Worm (Caenorhabditis elegans): ENCODE results near the gene unc-8.

The unc-8 gene

ce11 chrIV:7205969-7206368 lies 9.0 kb downstream of the unc-8 start, which contains the start of gene kcc-1:
Gene kcc-1 (plus strand): TSS chrIV:7206269.
- TF ChIP-seq Y79H2A.3 (GFP tag; conservative IDR thresholded peaks at IDR 0.05), result no peak
- TF ChIP-seq ztf-28 (GFP tag; IDR thresholded peaks at IDR 0.05), result no peak
- no peak for TF ChIP-seq Y53G8AR.9 (GFP tag; conservative IDR thresholded peaks at IDR 0.05)
- no peak for TF ChIP-seq zfh-2 (GFP tag; conservative IDR thresholded peaks at IDR 0.05)
- no peak for TF ChIP-seq akir-1 (GFP tag; optimal IDR thresholded peaks at IDR 0.05)

- no peak for TF ChIP-seq let-607 (tag; optimal IDR thresholded peaks at IDR 0.05)
- no peak for TF ChIP-seq F33H1.4 (GFP tag; IDR thresholded peaks at IDR 0.05)
- TF ChIP-seq sea-2 (GFP tag; IDR thresholded peaks at IDR 0.05), result no peak
Measured at ce11 chrIV:7208961-7209360, 12.0 kb downstream of the unc-8 start.

ce11 chrIV:7211313-7211712 lies 14.4 kb downstream of the unc-8 start:
- no peak for TF ChIP-seq F55B11.4 (tag; optimal IDR thresholded peaks at IDR 0.05; ENCODE audit: borderline replicate concordance, insufficient read depth)
- TF ChIP-seq hmg-1.2 (GFP tag; IDR thresholded peaks at IDR 0.05), result peak; percentile 38; the same call in 1 of the 2 replicates
- TF ChIP-seq hmg-20 (GFP tag; IDR thresholded peaks at IDR 0.05), result no peak
- peak; percentile 90 for TF ChIP-seq madf-6 (GFP tag; IDR thresholded peaks at IDR 0.05)
- TF ChIP-seq ztf-6 (GFP tag; IDR thresholded peaks at IDR 0.05), result no peak
- TF ChIP-seq die-1 (tag; optimal IDR thresholded peaks at IDR 0.05), result peak; percentile 5
- TF ChIP-seq lir-1 (GFP tag; conservative IDR thresholded peaks at IDR 0.05), result no peak
- peak; percentile 67 for TF ChIP-seq madf-8 (GFP tag; conservative IDR thresholded peaks at IDR 0.05)
- TF ChIP-seq ceh-91 (GFP tag; IDR thresholded peaks at IDR 0.05), result 0 out of 2 replicates have a peak, but pooled peaks have one; percentile 16
- no peak for TF ChIP-seq snpc-3.4 (tag; optimal IDR thresholded peaks at IDR 0.05)
- TF ChIP-seq F39B2.1 (GFP tag; IDR thresholded peaks at IDR 0.05), result no peak
- peak; percentile 42 for TF ChIP-seq xnd-1 (tag; optimal IDR thresholded peaks at IDR 0.05)
- peak; percentile 81 for TF ChIP-seq efl-1 (GFP tag; optimal IDR thresholded peaks at IDR 0.05)
- TF ChIP-seq aptf-2 (GFP tag; conservative IDR thresholded peaks at IDR 0.05), result peak; percentile 83
- no peak for TF ChIP-seq ets-4 (GFP tag; optimal IDR thresholded peaks at IDR 0.05)
- TF ChIP-seq madf-10 (tag; optimal IDR thresholded peaks at IDR 0.05), result no peak

- TF ChIP-seq nhr-80 (tag; optimal IDR thresholded peaks at IDR 0.05), result peak; percentile 37
- TF ChIP-seq B0035.1 (tag; optimal IDR thresholded peaks at IDR 0.05), result no peak
Measured at ce11 chrIV:7212769-7213168, 15.8 kb downstream of the unc-8 start.

- no peak for TF ChIP-seq F33H1.4 (GFP tag; IDR thresholded peaks at IDR 0.05)
- TF ChIP-seq madf-6 (GFP tag; IDR thresholded peaks at IDR 0.05), result no peak
Measured at ce11 chrIV:7216210-7216609, 19.3 kb downstream of the unc-8 start.

- no peak for TF ChIP-seq unc-62 (GFP tag; optimal IDR thresholded peaks at IDR 0.05)
- TF ChIP-seq lin-54 (GFP tag; optimal IDR thresholded peaks at IDR 0.05), result no peak
- TF ChIP-seq mes-4 (tag; optimal IDR thresholded peaks at IDR 0.05), result no peak
- TF ChIP-seq cebp-1 (GFP tag; IDR thresholded peaks at IDR 0.05), result no peak
- no peak for TF ChIP-seq cebp-1 (tag; optimal IDR thresholded peaks at IDR 0.05)
- TF ChIP-seq lsy-27 (tag; optimal IDR thresholded peaks at IDR 0.05; ENCODE audit: borderline replicate concordance, insufficient read depth), result no peak
- no peak for TF ChIP-seq sdz-38 (tag; optimal IDR thresholded peaks at IDR 0.05)
- TF ChIP-seq Y56A3A.18 (GFP tag; IDR thresholded peaks at IDR 0.05), result no peak
- no peak for TF ChIP-seq Y95B8A.8 (GFP tag; IDR thresholded peaks at IDR 0.05)
- no peak for TF ChIP-seq F55B11.4 (tag; optimal IDR thresholded peaks at IDR 0.05; ENCODE audit: borderline replicate concordance, insufficient read depth)
- TF ChIP-seq Y79H2A.3 (GFP tag; conservative IDR thresholded peaks at IDR 0.05), result no peak
- no peak for TF ChIP-seq ceh-100 (GFP tag; IDR thresholded peaks at IDR 0.05)
- no peak for TF ChIP-seq F23B12.7 (tag; optimal IDR thresholded peaks at IDR 0.05; ENCODE audit: insufficient read depth)
Measured at ce11 chrIV:7219398-7220087, 22.6 kb downstream of the unc-8 start, which contains the start of the genes glb-23 and R13A1.1. Gene glb-23 (minus strand): TSS chrIV:7219498. Gene R13A1.1 (plus strand): TSS chrIV:7220037.
